Worm (Caenorhabditis elegans) whole organism, midembryonic: ENCODE data around the gene arrd-1.

Source experiments
- T22C8.4 ChIP-seq: fragments of 200-800 bp; sonication (Bioruptor generic); IDR thresholded peaks from 2 replicates; pipeline ENCODE4 v1.3.6; 2022; ENCODE audit warnings: missing genetic modification characterization, missing compliant biosample characterization
- cog-1 ChIP-seq: sonication (generic microtip); optimal IDR thresholded peaks from 2 replicates; lab custom pipeline; 2016; ENCODE audit warnings: missing genetic modification characterization, missing compliant biosample characterization
- flt-1 ChIP-seq: fragments of 200-800 bp; sonication (Bioruptor generic); IDR thresholded peaks from 2 replicates; pipeline ENCODE4 v1.3.6; 2022; ENCODE audit warnings: missing genetic modification characterization, missing compliant biosample characterization
- klf-2 ChIP-seq: fragments of 200-800 bp; sonication (Bioruptor generic); conservative IDR thresholded peaks from 2 replicates; pipeline ENCODE4 v1.3.6; 2022; ENCODE audit warnings: missing genetic modification reagents, missing genetic modification characterization, missing compliant biosample characterization
- med-1 ChIP-seq: sonication (generic microtip); optimal IDR thresholded peaks from 2 replicates; lab custom pipeline; 2017; ENCODE audit warnings: missing genetic modification characterization, mild to moderate bottlenecking, missing compliant biosample characterization, antibody characterized with exemption, missing genetic modification reagents; ENCODE audit not compliant: insufficient read depth
- ref-1 ChIP-seq: fragments of 200-800 bp; sonication (Bioruptor generic); conservative IDR thresholded peaks from 2 replicates; pipeline ENCODE4 v1.3.6; 2022; ENCODE audit warnings: missing genetic modification reagents, missing genetic modification characterization, missing compliant biosample characterization
- tab-1 ChIP-seq: fragments of 200-800 bp; sonication (Bioruptor generic); IDR thresholded peaks from 2 replicates; pipeline ENCODE4 v1.3.6; 2022; ENCODE audit warnings: missing genetic modification characterization, missing compliant biosample characterization
- ztf-23 ChIP-seq: fragments of 200-800 bp; sonication (Bioruptor generic); IDR thresholded peaks from 2 replicates; pipeline ENCODE4 v1.3.6; 2022; ENCODE audit warnings: missing genetic modification reagents, missing genetic modification characterization, missing compliant biosample characterization
- ztf-29 ChIP-seq: fragments of 200-800 bp; sonication (Bioruptor generic); IDR thresholded peaks from 2 replicates; pipeline ENCODE4 v1.3.6; 2022; ENCODE audit warnings: missing genetic modification reagents, missing genetic modification characterization, missing compliant biosample characterization

arrd-1 gene

DNA sequence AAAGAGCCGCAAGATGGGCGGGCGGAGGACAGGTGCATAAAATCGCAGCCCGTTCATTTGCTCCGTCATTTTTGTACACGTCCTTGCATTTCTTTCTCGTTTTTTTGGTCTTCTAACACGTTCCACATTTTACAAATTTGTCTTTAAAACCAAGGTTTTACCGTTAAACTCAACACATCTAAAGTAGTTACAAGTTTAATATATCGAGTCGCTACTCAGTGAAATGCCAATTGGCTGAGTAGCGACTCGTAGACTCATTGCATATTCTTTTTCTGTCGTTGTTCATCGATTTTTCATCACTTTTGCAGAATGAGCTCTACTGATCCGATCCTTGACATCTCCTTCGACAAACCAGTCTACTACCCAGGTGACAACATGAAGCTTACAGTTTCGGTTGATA, at the start of gene arrd-1:
Gene arrd-1 (plus strand): TSS at position 301 of the 400 bp plus-strand sequence.
- TF ChIP-seq flt-1: no peak
- TF ChIP-seq ref-1 (GFP tag; lab: Robert Waterston, UW): no peak
- TF ChIP-seq ztf-23: no peak
- TF ChIP-seq tab-1 (GFP tag; lab: Robert Waterston, UW): no peak
- no peak for TF ChIP-seq cog-1 (tag; lab: Kevin White, UChicago)
- no peak for TF ChIP-seq med-1 (GFP tag; lab: Kevin White, UChicago)
- no peak for TF ChIP-seq ztf-29 (GFP tag; lab: Robert Waterston, UW)
- no peak for TF ChIP-seq klf-2 (GFP tag; lab: Robert Waterston, UW)
- no peak for TF ChIP-seq T22C8.4

DNA sequence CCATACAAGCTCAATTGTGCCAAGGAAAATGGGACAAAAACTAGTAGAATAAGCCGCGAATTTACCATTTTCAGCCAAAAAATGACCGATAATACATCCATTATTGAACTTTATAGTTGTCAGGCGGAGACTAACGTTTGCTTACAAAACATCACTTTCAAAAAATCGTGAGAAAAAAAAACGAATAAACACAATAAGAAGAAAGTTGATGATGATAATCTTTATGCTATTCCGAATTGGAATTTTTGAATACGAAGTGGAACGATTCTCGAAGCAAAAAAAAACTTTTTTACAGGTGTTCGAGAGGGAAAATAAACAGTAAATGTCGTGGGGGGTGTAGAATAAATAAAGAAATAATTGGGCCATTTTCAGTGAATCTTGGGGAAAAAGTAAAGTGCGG, 49.7 kb upstream of the arrd-1 start, which contains the start of gene W08F4.7:
Gene W08F4.7 (minus strand): TSS at position 101 of the 400 bp plus-strand sequence.
- TF ChIP-seq ztf-29 (GFP tag; lab: Robert Waterston, UW) (no peak), med-1 (GFP tag; lab: Kevin White, UChicago) (no peak), tab-1 (GFP tag; lab: Robert Waterston, UW) (no peak), ref-1 (GFP tag; lab: Robert Waterston, UW) (no peak), klf-2 (GFP tag; lab: Robert Waterston, UW) (no peak), flt-1 (no peak), T22C8.4 (no peak), cog-1 (tag; lab: Kevin White, UChicago) (no peak), ztf-23 (no peak)

DNA sequence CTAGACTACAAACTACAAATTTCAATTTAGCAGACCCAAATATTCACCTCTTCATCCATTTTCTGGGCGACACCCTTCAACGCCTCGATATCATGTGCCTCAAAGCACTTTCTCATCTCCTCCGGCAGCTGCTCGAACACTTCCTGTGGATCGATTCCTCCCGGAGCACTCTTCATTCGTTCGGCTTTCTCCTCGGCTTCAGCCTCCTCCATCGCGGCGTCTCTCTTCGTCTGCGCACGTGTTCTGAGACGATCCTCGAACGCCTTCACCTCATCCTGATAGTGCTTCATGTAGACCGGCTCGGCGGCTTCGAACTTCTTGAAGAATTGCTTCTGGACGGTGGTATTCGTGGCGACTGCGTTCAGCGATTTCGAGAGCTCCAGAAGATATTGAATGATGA, 48.5 kb upstream of the arrd-1 start:
- TF ChIP-seq ztf-29 (GFP tag; lab: Robert Waterston, UW): no peak
- TF ChIP-seq T22C8.4: no peak
- no peak for TF ChIP-seq klf-2 (GFP tag; lab: Robert Waterston, UW)
- no peak for TF ChIP-seq cog-1 (tag; lab: Kevin White, UChicago)
- TF ChIP-seq tab-1 (GFP tag; lab: Robert Waterston, UW): no peak
- no peak for TF ChIP-seq med-1 (GFP tag; lab: Kevin White, UChicago)
- TF ChIP-seq flt-1: no peak
- no peak for TF ChIP-seq ztf-23
- TF ChIP-seq ref-1 (GFP tag; lab: Robert Waterston, UW): no peak

DNA sequence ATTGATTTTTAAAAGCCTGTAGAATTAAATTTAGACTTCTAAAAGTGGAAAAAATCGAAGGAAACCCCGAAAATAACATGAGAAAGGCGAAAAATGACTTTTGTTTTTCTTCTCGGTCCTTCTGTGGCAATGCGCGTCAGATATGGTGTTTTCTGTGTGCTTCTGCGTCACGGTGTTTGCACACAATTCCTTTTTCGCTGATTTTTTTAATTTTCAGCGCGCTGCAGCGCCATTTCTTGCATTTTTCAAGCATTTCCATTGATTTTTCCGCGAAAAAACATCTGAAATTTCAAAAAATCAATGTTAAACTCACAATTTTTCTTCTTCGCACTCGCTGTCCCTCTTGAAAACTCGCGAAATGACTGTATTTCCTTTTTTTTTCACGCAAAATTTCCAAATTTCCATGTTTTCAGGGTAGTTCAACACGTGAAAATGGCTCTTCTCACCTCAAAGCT, 47.1 kb upstream of the arrd-1 start, which contains the start of the genes cdc-37 and W08F4.3:
Gene cdc-37 (minus strand): TSS at position 405 of the 455 bp plus-strand sequence.
Gene W08F4.3 (plus strand): TSS at position 414 of the 455 bp plus-strand sequence.
- no peak for TF ChIP-seq ztf-29 (GFP tag; lab: Robert Waterston, UW)
- no peak for TF ChIP-seq ref-1 (GFP tag; lab: Robert Waterston, UW)
- TF ChIP-seq flt-1: no peak
- TF ChIP-seq cog-1 (tag; lab: Kevin White, UChicago): no peak
- no peak for TF ChIP-seq tab-1 (GFP tag; lab: Robert Waterston, UW)
- TF ChIP-seq T22C8.4: no peak
- TF ChIP-seq ztf-23: no peak

DNA sequence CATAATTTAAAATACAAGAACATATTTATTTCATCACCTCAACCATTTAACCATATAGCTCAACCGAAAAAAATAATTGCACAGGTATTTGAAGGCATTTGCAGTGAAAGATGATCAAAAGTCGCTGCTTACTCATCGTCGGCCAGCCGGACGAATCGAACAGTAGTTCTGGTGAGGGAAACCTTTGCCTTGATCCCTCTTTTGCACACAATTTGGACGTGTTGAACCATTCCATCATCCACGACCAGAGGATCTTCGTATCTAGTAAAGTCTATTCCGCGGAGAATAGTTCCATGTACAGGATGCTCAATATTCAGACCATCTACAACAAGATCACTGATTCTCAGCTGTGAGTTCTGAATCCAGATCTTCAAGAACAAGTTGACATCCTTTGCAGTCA, 45.3 kb upstream of the arrd-1 start:
- TF ChIP-seq flt-1 (no peak), cog-1 (tag; lab: Kevin White, UChicago) (no peak), ref-1 (GFP tag; lab: Robert Waterston, UW) (no peak), ztf-23 (no peak), ztf-29 (GFP tag; lab: Robert Waterston, UW) (no peak), klf-2 (GFP tag; lab: Robert Waterston, UW) (no peak), tab-1 (GFP tag; lab: Robert Waterston, UW) (no peak), T22C8.4 (no peak), med-1 (GFP tag; lab: Kevin White, UChicago) (no peak)

ce11 chrII:582649-583048, 44.7 kb upstream of the arrd-1 start, which contains the start of gene fbxb-14:
Gene fbxb-14, minus strand, starts transcription at chrII:582749.
- TF ChIP-seq tab-1 (GFP tag; lab: Robert Waterston, UW): no peak
- no peak for TF ChIP-seq flt-1
- no peak for TF ChIP-seq med-1 (GFP tag; lab: Kevin White, UChicago)
- TF ChIP-seq klf-2 (GFP tag; lab: Robert Waterston, UW): no peak
- no peak for TF ChIP-seq ztf-29 (GFP tag; lab: Robert Waterston, UW)
- TF ChIP-seq T22C8.4: no peak
- TF ChIP-seq cog-1 (tag; lab: Kevin White, UChicago): no peak
- no peak for TF ChIP-seq ref-1 (GFP tag; lab: Robert Waterston, UW)
- TF ChIP-seq ztf-23: no peak

DNA sequence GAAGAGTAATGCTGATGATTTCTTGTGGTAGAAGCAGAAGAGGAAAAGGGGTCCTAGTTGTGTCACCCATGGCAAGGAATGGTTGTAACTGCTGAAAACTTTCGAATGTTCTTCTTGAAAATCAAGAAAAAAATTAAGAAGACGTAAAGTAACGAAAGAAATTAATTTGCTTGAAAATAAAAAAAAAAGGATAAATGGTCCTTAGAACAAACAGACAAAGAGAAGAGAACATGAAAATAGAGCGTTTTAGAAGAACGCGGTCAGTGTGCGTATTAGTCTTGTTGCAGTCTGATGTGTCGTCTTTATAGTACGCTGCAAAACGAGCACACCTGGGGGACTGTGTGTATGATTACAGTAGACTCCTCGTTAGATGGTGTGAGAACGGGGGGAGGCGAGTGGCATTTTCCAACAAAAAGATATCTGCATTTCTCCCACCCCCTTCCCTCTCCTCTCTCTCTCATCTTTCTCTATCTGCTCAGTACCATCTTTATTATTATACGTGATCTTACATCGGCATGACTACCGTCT, 42.9 kb upstream of the arrd-1 start, which contains the start of the genes W08F4.12 and W08F4.13:
Gene W08F4.12 (minus strand): TSS at position 101 of the 528 bp plus-strand sequence.
Gene W08F4.13 (plus strand): TSS at position 478 of the 528 bp plus-strand sequence.
- TF ChIP-seq tab-1 (GFP tag; lab: Robert Waterston, UW) (no peak), ztf-23 (no peak), ztf-29 (GFP tag; lab: Robert Waterston, UW) (no peak), cog-1 (tag; lab: Kevin White, UChicago) (no peak), T22C8.4 (no peak), ref-1 (GFP tag; lab: Robert Waterston, UW) (no peak), flt-1 (no peak), med-1 (GFP tag; lab: Kevin White, UChicago) (no peak), klf-2 (GFP tag; lab: Robert Waterston, UW) (no peak)

DNA sequence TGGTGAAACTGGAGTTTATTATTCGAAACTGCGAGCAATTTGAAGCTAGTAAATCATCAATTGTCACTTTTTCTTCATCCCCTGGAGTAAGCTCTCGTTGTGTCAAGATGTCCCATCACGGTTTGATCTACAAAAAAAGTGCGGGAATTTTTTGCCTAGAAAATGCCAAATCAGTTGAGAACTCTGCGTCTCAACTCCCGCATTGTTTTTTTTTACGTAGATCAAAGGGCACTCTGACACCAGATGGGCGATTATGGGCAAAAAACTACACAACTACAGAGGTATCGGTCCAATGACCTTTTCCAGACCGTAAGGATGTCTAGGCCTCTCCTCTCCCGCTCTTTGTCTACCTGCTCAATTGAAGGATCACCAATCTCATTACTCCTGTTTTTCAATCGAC, 39.8 kb upstream of the arrd-1 start, which contains the start of gene fbxb-34:
Gene fbxb-34 (plus strand): TSS at position 301 of the 400 bp plus-strand sequence.
- TF ChIP-seq tab-1 (GFP tag; lab: Robert Waterston, UW) (no peak), klf-2 (GFP tag; lab: Robert Waterston, UW) (no peak), med-1 (GFP tag; lab: Kevin White, UChicago) (no peak), flt-1 (no peak), T22C8.4 (no peak), ztf-29 (GFP tag; lab: Robert Waterston, UW) (no peak), cog-1 (tag; lab: Kevin White, UChicago) (no peak), ref-1 (GFP tag; lab: Robert Waterston, UW) (no peak), ztf-23 (no peak)

ce11 chrII:591110-591509, 36.2 kb upstream of the arrd-1 start, which contains the start of gene W08F4.10:
Gene W08F4.10, minus strand, starts transcription at chrII:591210.
- TF ChIP-seq klf-2 (GFP tag; lab: Robert Waterston, UW): no peak
- TF ChIP-seq cog-1 (tag; lab: Kevin White, UChicago): no peak
- TF ChIP-seq flt-1: no peak
- TF ChIP-seq ztf-23: no peak
- no peak for TF ChIP-seq ref-1 (GFP tag; lab: Robert Waterston, UW)
- no peak for TF ChIP-seq tab-1 (GFP tag; lab: Robert Waterston, UW)
- no peak for TF ChIP-seq T22C8.4
- no peak for TF ChIP-seq ztf-29 (GFP tag; lab: Robert Waterston, UW)
- no peak for TF ChIP-seq med-1 (GFP tag; lab: Kevin White, UChicago)
